Worm (Caenorhabditis elegans): ENCODE results near the gene Y62E10A.20.
A peak's percentile ranks its signal among the peaks of the same experiment; 100 is the strongest.

Gene Y62E10A.20

ce11 chrIV:13422200-13422599 lies 36.3 kb upstream of the Y62E10A.20 start, which contains the start of gene nol-9:
TSS of gene nol-9 (plus strand) at chrIV:13422500.
- no peak for TF ChIP-seq tbx-9 (tag; optimal IDR thresholded peaks at IDR 0.05; ENCODE audit: borderline replicate concordance)
- no peak for TF ChIP-seq F10E7.11 (tag; optimal IDR thresholded peaks at IDR 0.05)

DNA sequence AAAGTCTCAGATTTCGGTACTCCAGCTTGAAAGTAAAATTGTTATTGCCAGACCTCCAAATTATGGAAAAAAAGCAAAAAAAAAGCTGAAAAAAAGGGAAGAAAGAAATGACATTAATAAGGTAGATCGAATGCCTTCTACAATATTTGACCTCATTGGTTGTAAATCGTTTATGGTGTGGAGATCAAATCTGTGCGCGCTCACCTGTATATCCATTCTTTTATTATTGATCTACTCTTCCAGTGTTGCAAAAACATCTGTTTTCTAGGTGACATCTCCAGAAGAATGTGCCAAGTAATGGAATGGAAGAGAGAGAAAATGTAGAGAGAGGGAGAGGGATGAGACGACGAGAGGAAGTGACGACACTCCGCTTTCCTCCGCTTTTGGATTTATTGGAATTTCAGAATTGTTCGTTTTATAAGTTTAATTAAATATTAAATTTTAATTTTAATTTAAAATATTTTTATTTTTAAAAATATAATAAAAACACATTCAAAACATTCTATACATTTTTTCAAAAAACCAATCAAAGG lies 29.9 kb upstream of the Y62E10A.20 start, which contains the start of the genes pik-1 and aptf-2:
Gene pik-1 (plus strand): TSS at position 303 of the 533 bp plus-strand sequence.
Gene aptf-2 (minus strand): TSS at position 313 of the 533 bp plus-strand sequence.
- TF ChIP-seq nhr-80 (tag; optimal IDR thresholded peaks at IDR 0.05) = no peak
- TF ChIP-seq dpl-1 (GFP tag; optimal IDR thresholded peaks at IDR 0.05) = peak; percentile 54
- TF ChIP-seq madf-6 (GFP tag; IDR thresholded peaks at IDR 0.05) = peak; percentile 94
- TF ChIP-seq lin-54 (GFP tag; optimal IDR thresholded peaks at IDR 0.05) = peak; percentile 15
- TF ChIP-seq F55B11.4 (tag; optimal IDR thresholded peaks at IDR 0.05; ENCODE audit: borderline replicate concordance, insufficient read depth) = no peak
- peak; percentile 13 for TF ChIP-seq lsl-1 (GFP tag; optimal IDR thresholded peaks at IDR 0.05)
- no peak for TF ChIP-seq snpc-4 (GFP tag; optimal IDR thresholded peaks at IDR 0.05)
- peak in 1 of 4 experiments; percentile 10 for TF ChIP-seq snpc-4 (tag; optimal IDR thresholded peaks at IDR 0.05)
- no peak for TF ChIP-seq hrde-1 (tag; optimal IDR thresholded peaks at IDR 0.05; ENCODE audit: borderline replicate concordance)
- TF ChIP-seq chd-7 (tag; optimal IDR thresholded peaks at IDR 0.05) = no peak
- TF ChIP-seq xnd-1 (tag; optimal IDR thresholded peaks at IDR 0.05) = peak; percentile 58
- peak; percentile 70 for TF ChIP-seq hsf-1 (GFP tag; IDR thresholded peaks at IDR 0.05)
- TF ChIP-seq D2030.7 (GFP tag; IDR thresholded peaks at IDR 0.05) = peak; percentile 48
- TF ChIP-seq pbrm-1 (GFP tag; IDR thresholded peaks at IDR 0.05) = no peak
- 0 out of 2 replicates have a peak, but pooled peaks have one; percentile 13 for TF ChIP-seq ceh-91 (GFP tag; IDR thresholded peaks at IDR 0.05)
- peak in 1 of 3 experiments; percentile 3 for TF ChIP-seq lin-35 (GFP tag; optimal IDR thresholded peaks at IDR 0.05)
- TF ChIP-seq sdz-38 (tag; optimal IDR thresholded peaks at IDR 0.05) = no peak
- TF ChIP-seq Y79H2A.3 (GFP tag; conservative IDR thresholded peaks at IDR 0.05) = no peak
- no peak for TF ChIP-seq nhr-179 (tag; optimal IDR thresholded peaks at IDR 0.05)
- TF ChIP-seq attf-3 (GFP tag; conservative IDR thresholded peaks at IDR 0.05) = peak; percentile 45; the same call in 1 of the 2 replicates
- TF ChIP-seq cebp-2 (GFP tag; IDR thresholded peaks at IDR 0.05) = no peak
- TF ChIP-seq cebp-1 (GFP tag; IDR thresholded peaks at IDR 0.05) = no peak
- TF ChIP-seq cebp-1 (tag; optimal IDR thresholded peaks at IDR 0.05) = no peak
- no peak for TF ChIP-seq athp-1 (tag; optimal IDR thresholded peaks at IDR 0.05)
- TF ChIP-seq F49E8.2 (tag; optimal IDR thresholded peaks at IDR 0.05; ENCODE audit: insufficient read depth) = no peak
- no peak for TF ChIP-seq lag-1 (GFP tag; IDR thresholded peaks at IDR 0.05)
- peak; percentile 21; the same call in 1 of the 2 replicates for TF ChIP-seq F33H1.4 (GFP tag; IDR thresholded peaks at IDR 0.05)
- TF ChIP-seq madf-8 (GFP tag; conservative IDR thresholded peaks at IDR 0.05) = peak; percentile 69
- peak; percentile 91 for TF ChIP-seq efl-1 (GFP tag; optimal IDR thresholded peaks at IDR 0.05)
- no peak for TF ChIP-seq lin-26 (GFP tag; IDR thresholded peaks at IDR 0.05)
- TF ChIP-seq F22D6.2 (tag; optimal IDR thresholded peaks at IDR 0.05) = no peak
- no peak for TF ChIP-seq mcd-1 (GFP tag; IDR thresholded peaks at IDR 0.05)
- no peak for TF ChIP-seq ceh-100 (GFP tag; IDR thresholded peaks at IDR 0.05)
- TF ChIP-seq rec-8 (tag; optimal IDR thresholded peaks at IDR 0.05) = no peak

- TF ChIP-seq B0261.1 (tag; optimal IDR thresholded peaks at IDR 0.05) (no peak), F33H1.4 (GFP tag; IDR thresholded peaks at IDR 0.05) (no peak), hmg-1.2 (GFP tag; IDR thresholded peaks at IDR 0.05) (peak; percentile 28; the same call in 1 of the 2 replicates), egl-18 (GFP tag; IDR thresholded peaks at IDR 0.05) (no peak)
These were observed 27.0 kb upstream of the Y62E10A.20 start, which contains the start of gene gcl-1 for ce11 chrIV:13412845-13413383. TSS of gene gcl-1 (minus strand) at chrIV:13412895.

Data from whole organism, young adult.